Worm (Caenorhabditis elegans): ENCODE data around the gene pho-12.

DNA sequence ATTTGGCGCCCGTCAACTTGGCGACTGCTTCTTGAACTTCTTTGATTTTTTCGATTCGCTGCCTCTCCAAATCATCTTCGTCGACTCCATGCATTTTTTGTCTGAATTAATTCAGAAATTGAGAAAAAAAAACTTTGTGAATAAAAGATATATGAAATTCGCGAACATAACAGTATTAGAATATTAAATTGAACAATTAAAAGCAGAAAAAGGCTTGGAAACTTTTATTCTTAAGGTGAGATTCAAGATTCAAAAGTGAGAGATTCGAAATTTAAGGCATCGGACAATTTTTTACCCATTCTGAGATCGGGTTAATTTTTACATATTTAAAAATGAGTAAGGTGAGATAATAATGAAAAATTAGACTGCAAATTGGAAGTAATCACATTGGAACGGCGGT lies 26.7 kb downstream of the pho-12 start, which contains the start of gene F33G12.3:
- TF ChIP-seq ama-1 (optimal IDR thresholded peaks at IDR 0.05) = no peak
- TF ChIP-seq grh-1 (GFP tag; IDR thresholded peaks at IDR 0.05) = no peak
- TF ChIP-seq ces-1 (GFP tag; optimal IDR thresholded peaks at IDR 0.05) = no peak
- TF ChIP-seq jun-1 (tag; optimal IDR thresholded peaks at IDR 0.05) = no peak
- no peak for TF ChIP-seq zip-4 (GFP tag; optimal IDR thresholded peaks at IDR 0.05)
- no peak for TF ChIP-seq ceh-90 (tag; optimal IDR thresholded peaks at IDR 0.05)
- no peak for TF ChIP-seq ceh-82 (tag; optimal IDR thresholded peaks at IDR 0.05)

Data from whole organism, L1 larva.